Fruit fly (Drosophila melanogaster) whole organism, embryonic: ENCODE data around the gene nmo.

Experiments used
- Adf1 ChIP-seq: fragments of 200-800 bp; sonication (Bioruptor generic); IDR thresholded peaks from 2 replicates; pipeline ENCODE4 v1.3.6; 2022; ENCODE audit warnings: missing biosample characterization, missing genetic modification characterization
- Antp ChIP-seq: fragments of 200-800 bp; sonication (Bioruptor generic); optimal IDR thresholded peaks from 3 replicates; lab custom pipeline; 2016; ENCODE audit warnings: missing biosample characterization, missing genetic modification characterization
- Atf3 ChIP-seq: fragments of 200-800 bp; sonication (Bioruptor generic); optimal IDR thresholded peaks from 3 replicates; lab custom pipeline; 2016; ENCODE audit warnings: missing biosample characterization, missing genetic modification characterization
- C15 ChIP-seq: fragments of 200-800 bp; sonication (Bioruptor generic); IDR thresholded peaks from 3 replicates; pipeline ENCODE4 v1.3.6; 2022; ENCODE audit warnings: missing biosample characterization, missing genetic modification characterization
- CG10543 ChIP-seq: fragments of 200-800 bp; sonication (Bioruptor generic); optimal IDR thresholded peaks from 3 replicates; lab custom pipeline; 2017; ENCODE audit warnings: missing biosample characterization, mild to moderate bottlenecking, missing genetic modification characterization, moderate library complexity
- CG14860 ChIP-seq: fragments of 200-800 bp; sonication (Bioruptor generic); IDR thresholded peaks from 3 replicates; pipeline ENCODE4 v1.3.6; 2022; ENCODE audit warnings: missing biosample characterization, missing genetic modification characterization; ENCODE audit not compliant: partially characterized antibody
- CG18476 ChIP-seq: fragments of 200-800 bp; sonication (Bioruptor generic); optimal IDR thresholded peaks from 2 replicates; lab custom pipeline; 2016; ENCODE audit warnings: missing biosample characterization, mild to moderate bottlenecking, missing genetic modification characterization
- CG3065 ChIP-seq: fragments of 200-800 bp; sonication (Bioruptor generic); optimal IDR thresholded peaks from 2 replicates; lab custom pipeline; 2016; ENCODE audit warnings: missing biosample characterization, missing genetic modification characterization
- CG32532 ChIP-seq: fragments of 200-800 bp; sonication (Bioruptor generic); IDR thresholded peaks from 2 replicates; pipeline ENCODE4 v1.3.6; 2022; ENCODE audit warnings: missing biosample characterization, missing genetic modification characterization
- CG3847 ChIP-seq: fragments of 200-800 bp; sonication (Bioruptor generic); IDR thresholded peaks from 2 replicates; pipeline ENCODE4 v1.3.6; 2022; ENCODE audit warnings: missing biosample characterization, missing genetic modification characterization
- CG4854 ChIP-seq: fragments of 200-800 bp; sonication (Bioruptor generic); optimal IDR thresholded peaks from 2 replicates; lab custom pipeline; 2016; ENCODE audit warnings: missing biosample characterization, missing genetic modification characterization, inconsistent platforms
- CG5180 ChIP-seq: fragments of 200-800 bp; sonication (Bioruptor generic); optimal IDR thresholded peaks from 3 replicates; lab custom pipeline; 2017; ENCODE audit warnings: missing biosample characterization, missing genetic modification characterization, mild to moderate bottlenecking, moderate library complexity, missing genetic modification reagents
- CG6254 ChIP-seq: fragments of 200-800 bp; sonication (Bioruptor generic); optimal IDR thresholded peaks from 3 replicates; lab custom pipeline; 2017; ENCODE audit warnings: mild to moderate bottlenecking, missing biosample characterization, missing genetic modification reagents, missing genetic modification characterization
- CG6272 ChIP-seq: fragments of 200-800 bp; sonication (Bioruptor generic); IDR thresholded peaks from 2 replicates; pipeline ENCODE4 v1.3.6; 2022; ENCODE audit warnings: missing biosample characterization, missing genetic modification characterization
- CG7271 ChIP-seq: fragments of 200-800 bp; sonication (Bioruptor generic); optimal IDR thresholded peaks from 2 replicates; lab custom pipeline; 2018; ENCODE audit warnings: missing biosample characterization, mild to moderate bottlenecking, missing genetic modification characterization, moderate library complexity
- CG7963 ChIP-seq: fragments of 200-800 bp; sonication (Bioruptor generic); IDR thresholded peaks from 3 replicates; pipeline ENCODE4 v1.3.6; 2022; ENCODE audit warnings: missing biosample characterization, missing genetic modification characterization; ENCODE audit not compliant: partially characterized antibody
- CG7987 ChIP-seq: fragments of 200-800 bp; sonication (Bioruptor generic); optimal IDR thresholded peaks from 2 replicates; lab custom pipeline; 2018; ENCODE audit warnings: missing biosample characterization, mild to moderate bottlenecking, missing genetic modification characterization, moderate library complexity
- CG9727 ChIP-seq: fragments of 200-800 bp; sonication (Bioruptor generic); optimal IDR thresholded peaks from 3 replicates; lab custom pipeline; 2017; ENCODE audit warnings: missing biosample characterization, mild to moderate bottlenecking, missing genetic modification characterization
- CHES-1-like ChIP-seq: fragments of 200-800 bp; sonication (Bioruptor generic); optimal IDR thresholded peaks from 2 replicates; lab custom pipeline; 2016; ENCODE audit warnings: missing biosample characterization, missing genetic modification characterization
- CTCF ChIP-seq: fragments of 200-800 bp; sonication (Bioruptor generic); optimal IDR thresholded peaks from 2 replicates; lab custom pipeline; 2017; ENCODE audit warnings: missing biosample characterization, mild to moderate bottlenecking, missing genetic modification characterization, moderate library complexity
- Dfd ChIP-seq, 2 experiments: fragments of >200 bp; optimal IDR thresholded peaks; 2 replicates each; lab custom pipeline; 2017; ENCODE audit warnings: missing biosample characterization in 2 of 2, missing genetic modification characterization in 2 of 2
- ERR ChIP-seq: fragments of 200-800 bp; sonication (Bioruptor generic); optimal IDR thresholded peaks from 2 replicates; lab custom pipeline; 2016; ENCODE audit warnings: missing biosample characterization, missing genetic modification characterization
- Ets65A ChIP-seq: fragments of 200-800 bp; sonication (Bioruptor generic); peaks from one replicate; lab custom pipeline; 2016; ENCODE audit warnings: missing biosample characterization, missing genetic modification characterization
- HHEX ChIP-seq: fragments of 200-800 bp; sonication (Bioruptor generic); optimal IDR thresholded peaks from 3 replicates; lab custom pipeline; 2017; ENCODE audit warnings: missing biosample characterization, mild to moderate bottlenecking, missing genetic modification characterization, missing genetic modification reagents
- Hey ChIP-seq: fragments of 200-800 bp; sonication (Bioruptor generic); optimal IDR thresholded peaks from 3 replicates; lab custom pipeline; 2018; ENCODE audit warnings: missing biosample characterization, mild to moderate bottlenecking, missing genetic modification characterization
- HmgZ ChIP-seq: fragments of 200-800 bp; sonication (Bioruptor generic); optimal IDR thresholded peaks from 2 replicates; lab custom pipeline; 2018; ENCODE audit warnings: missing biosample characterization, mild to moderate bottlenecking, missing genetic modification characterization
- Jarid2 ChIP-seq: fragments of 200-800 bp; sonication (Bioruptor generic); optimal IDR thresholded peaks from 3 replicates; lab custom pipeline; 2017; ENCODE audit warnings: mild to moderate bottlenecking, missing biosample characterization, missing genetic modification reagents, missing genetic modification characterization
- MBD-R2 ChIP-seq: fragments of 200-800 bp; sonication (Bioruptor generic); IDR thresholded peaks from 2 replicates; pipeline ENCODE4 v1.3.6; 2022; ENCODE audit warnings: missing biosample characterization, missing genetic modification characterization
- PHDP ChIP-seq: fragments of 200-800 bp; sonication (Bioruptor generic); optimal IDR thresholded peaks from 3 replicates; lab custom pipeline; 2018; ENCODE audit warnings: missing biosample characterization, mild to moderate bottlenecking, missing genetic modification characterization, moderate library complexity
- Xrp1 ChIP-seq: fragments of 200-800 bp; sonication (Bioruptor generic); IDR thresholded peaks from 2 replicates; pipeline ENCODE4 v1.3.6; 2022; ENCODE audit warnings: missing biosample characterization, missing genetic modification characterization
- abd-A ChIP-seq: fragments of 200-800 bp; sonication (Bioruptor generic); optimal IDR thresholded peaks from 3 replicates; lab custom pipeline; 2019; ENCODE audit warnings: missing biosample characterization, mild to moderate bottlenecking, missing genetic modification characterization, moderate library complexity
- ac ChIP-seq: fragments of 200-800 bp; sonication (Bioruptor generic); optimal IDR thresholded peaks from 3 replicates; lab custom pipeline; 2017; ENCODE audit warnings: missing biosample characterization, mild to moderate bottlenecking, missing genetic modification characterization
- bbx ChIP-seq: fragments of 200-800 bp; sonication (Bioruptor generic); IDR thresholded peaks from 2 replicates; pipeline ENCODE4 v1.3.6; 2022; ENCODE audit warnings: missing biosample characterization, missing genetic modification characterization; ENCODE audit not compliant: partially characterized antibody
- emc ChIP-seq: fragments of 200-800 bp; sonication (Bioruptor generic); optimal IDR thresholded peaks from 2 replicates; lab custom pipeline; 2016; ENCODE audit warnings: missing biosample characterization, missing genetic modification characterization
- fd3F ChIP-seq: fragments of 200-800 bp; sonication (Bioruptor generic); optimal IDR thresholded peaks from 2 replicates; lab custom pipeline; 2018; ENCODE audit warnings: missing biosample characterization, mild to moderate bottlenecking, missing genetic modification characterization, moderate library complexity
- fd64A ChIP-seq: fragments of 200-800 bp; sonication (Bioruptor generic); optimal IDR thresholded peaks from 3 replicates; lab custom pipeline; 2018; ENCODE audit warnings: missing biosample characterization, mild to moderate bottlenecking, missing genetic modification characterization
- gsb ChIP-seq: fragments of 200-800 bp; sonication (Bioruptor generic); IDR thresholded peaks from 2 replicates; pipeline ENCODE4 v1.3.6; 2022; ENCODE audit warnings: missing biosample characterization, missing genetic modification characterization
- ham ChIP-seq: fragments of 200-800 bp; sonication (Bioruptor generic); IDR thresholded peaks from 2 replicates; pipeline ENCODE4 v1.3.6; 2022; ENCODE audit warnings: missing biosample characterization, missing genetic modification characterization
- hbn ChIP-seq: fragments of 200-800 bp; sonication (Bioruptor generic); IDR thresholded peaks from 2 replicates; pipeline ENCODE4 v1.3.6; 2022; ENCODE audit warnings: missing biosample characterization, missing genetic modification characterization; ENCODE audit not compliant: partially characterized antibody
- her ChIP-seq: fragments of 200-800 bp; sonication (Bioruptor generic); optimal IDR thresholded peaks from 2 replicates; lab custom pipeline; 2016; ENCODE audit warnings: missing biosample characterization, missing genetic modification characterization
- jigr1 ChIP-seq: fragments of 200-800 bp; sonication (Bioruptor generic); IDR thresholded peaks from 3 replicates; pipeline ENCODE4 v1.3.6; 2022; ENCODE audit warnings: missing biosample characterization, missing genetic modification characterization
- nmo ChIP-seq: fragments of 200-800 bp; sonication (Bioruptor generic); optimal IDR thresholded peaks from 2 replicates; lab custom pipeline; 2018; ENCODE audit warnings: missing biosample characterization, mild to moderate bottlenecking, missing genetic modification characterization, moderate library complexity
- nom ChIP-seq: fragments of 200-800 bp; sonication (Bioruptor generic); optimal IDR thresholded peaks from 2 replicates; lab custom pipeline; 2017; ENCODE audit warnings: missing biosample characterization, missing genetic modification characterization, mild to moderate bottlenecking, moderate library complexity, missing genetic modification reagents
- ranshi ChIP-seq: fragments of 200-800 bp; sonication (Bioruptor generic); IDR thresholded peaks from 2 replicates; pipeline ENCODE4 v1.3.6; 2022; ENCODE audit warnings: missing biosample characterization, missing genetic modification characterization
- sens ChIP-seq: fragments of 200-800 bp; sonication (Bioruptor generic); peaks from one replicate; lab custom pipeline; 2016; ENCODE audit warnings: missing biosample characterization, missing genetic modification characterization
- sna ChIP-seq: fragments of 200-800 bp; sonication (Bioruptor generic); IDR thresholded peaks from 2 replicates; pipeline ENCODE4 v1.3.6; 2022; ENCODE audit warnings: missing biosample characterization, missing genetic modification characterization; ENCODE audit not compliant: partially characterized antibody
- sr ChIP-seq: fragments of 200-800 bp; sonication (Bioruptor generic); IDR thresholded peaks from 3 replicates; pipeline ENCODE4 v1.3.6; 2022; ENCODE audit warnings: missing biosample characterization, missing genetic modification characterization
- tap ChIP-seq: fragments of 200-800 bp; optimal IDR thresholded peaks from 3 replicates; lab custom pipeline; 2019; ENCODE audit warnings: missing biosample characterization, mild to moderate bottlenecking, missing genetic modification characterization, moderate library complexity
- tna ChIP-seq: fragments of 200-800 bp; sonication (Bioruptor generic); IDR thresholded peaks from 2 replicates; pipeline ENCODE4 v1.3.6; 2022; ENCODE audit warnings: missing biosample characterization, missing genetic modification characterization; ENCODE audit not compliant: partially characterized antibody
- unpg ChIP-seq: fragments of 200-800 bp; sonication (Bioruptor generic); optimal IDR thresholded peaks from 3 replicates; lab custom pipeline; 2018; ENCODE audit warnings: missing biosample characterization, mild to moderate bottlenecking, missing genetic modification characterization, moderate library complexity
- vvl ChIP-seq: fragments of 200-800 bp; sonication (Bioruptor generic); IDR thresholded peaks from 2 replicates; pipeline ENCODE4 v1.3.6; 2022; ENCODE audit warnings: missing biosample characterization, missing genetic modification characterization
- zfh1 ChIP-seq: fragments of 200-800 bp; sonication (Bioruptor generic); IDR thresholded peaks from 3 replicates; pipeline ENCODE4 v1.3.6; 2022; ENCODE audit warnings: missing biosample characterization, missing genetic modification characterization

Gene nmo

DNA sequence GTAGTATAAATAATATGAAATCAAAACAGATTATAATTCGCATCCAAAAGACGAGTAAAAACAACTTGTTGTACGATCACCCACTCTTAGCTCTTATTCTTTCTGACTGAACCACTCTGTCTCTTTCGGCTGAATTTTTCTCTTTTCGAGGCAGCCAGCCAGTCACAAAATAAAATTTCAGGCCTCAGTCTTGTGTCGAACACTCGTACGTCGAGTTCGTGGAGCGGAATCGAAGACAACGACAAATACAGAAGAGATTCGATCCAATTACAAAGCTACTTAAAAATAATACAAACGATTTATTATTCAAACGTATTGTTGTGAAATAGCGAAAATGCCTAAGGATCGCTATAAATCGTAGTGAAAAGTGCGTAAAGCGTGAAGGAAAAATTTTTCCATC, 98.4 kb downstream of the nmo start (continued):
- no peak for TF ChIP-seq CG6272
- no peak for TF ChIP-seq vvl
- no peak for TF ChIP-seq CG14860
- no peak for TF ChIP-seq HmgZ (tag; lab: Kevin White, UChicago)
- TF ChIP-seq MBD-R2: no peak
- no peak for TF ChIP-seq Dfd (GFP tag; optimal IDR thresholded peaks at IDR 0.05; lab: Kevin White, UChicago)
- peak; percentile 27; the same call in 1 of the 3 replicates for TF ChIP-seq sr (GFP tag; lab: Robert Waterston, UW)
- no peak for TF ChIP-seq jigr1 (GFP tag; lab: Robert Waterston, UW)
- TF ChIP-seq Xrp1 (GFP tag; lab: Robert Waterston, UW): no peak
- no peak for TF ChIP-seq Antp (GFP tag; lab: Kevin White, UChicago)
- TF ChIP-seq C15 (GFP tag; lab: Robert Waterston, UW): no peak
- no peak for TF ChIP-seq nmo (GFP tag; lab: Kevin White, UChicago)
- TF ChIP-seq CG3847 (GFP tag; lab: Robert Waterston, UW): no peak
- TF ChIP-seq CG7271: no peak
- no peak for TF ChIP-seq Adf1 (GFP tag; lab: Robert Waterston, UW)
- no peak for TF ChIP-seq Ets65A (GFP tag; lab: Kevin White, UChicago)
- TF ChIP-seq emc (GFP tag; lab: Kevin White, UChicago): no peak
- TF ChIP-seq her: no peak
- TF ChIP-seq tap (tag; lab: Kevin White, UChicago): no peak
- TF ChIP-seq ERR (GFP tag; lab: Kevin White, UChicago): no peak
- TF ChIP-seq abd-A: peak; percentile 13
- no peak for TF ChIP-seq CG18476
- TF ChIP-seq fd3F (GFP tag; lab: Kevin White, UChicago): no peak
- peak; percentile 19 for TF ChIP-seq CG7987 (GFP tag; lab: Kevin White, UChicago)
- TF ChIP-seq CG4854: no peak
- peak; percentile 40; the same call in 1 of the 2 replicates for TF ChIP-seq bbx
- TF ChIP-seq hbn (GFP tag; lab: Robert Waterston, UW): no peak
- TF ChIP-seq Hey: no peak
- TF ChIP-seq ham (GFP tag; lab: Robert Waterston, UW): no peak
- no peak for TF ChIP-seq CHES-1-like (GFP tag; lab: Kevin White, UChicago)
- TF ChIP-seq gsb (GFP tag; lab: Robert Waterston, UW): no peak
- TF ChIP-seq CG6254 (GFP tag; lab: Kevin White, UChicago): no peak
- no peak for TF ChIP-seq ranshi (GFP tag; lab: Robert Waterston, UW)
- no peak for TF ChIP-seq Atf3 (GFP tag; lab: Kevin White, UChicago)
- TF ChIP-seq HHEX: no peak
- TF ChIP-seq CG3065 (GFP tag; lab: Kevin White, UChicago): no peak
- TF ChIP-seq CG10543 (GFP tag; lab: Kevin White, UChicago): no peak
- no peak for TF ChIP-seq ac (GFP tag; lab: Kevin White, UChicago)
- peak; percentile 25; the same call in 1 of the 2 replicates for TF ChIP-seq CG32532
- no peak for TF ChIP-seq tna
- TF ChIP-seq sens: no peak
- TF ChIP-seq sna: no peak
- TF ChIP-seq CG7963 (GFP tag; lab: Robert Waterston, UW): no peak
- TF ChIP-seq nom (GFP tag; lab: Kevin White, UChicago): peak; percentile 66
- no peak for TF ChIP-seq CG9727 (GFP tag; lab: Kevin White, UChicago)
- TF ChIP-seq unpg: no peak
- no peak for TF ChIP-seq fd64A (GFP tag; lab: Kevin White, UChicago)
- TF ChIP-seq CTCF (GFP tag; lab: Kevin White, UChicago): no peak
- TF ChIP-seq PHDP: no peak
- TF ChIP-seq CG5180 (GFP tag; lab: Kevin White, UChicago): no peak
- TF ChIP-seq Jarid2 (GFP tag; lab: Kevin White, UChicago): peak; percentile 95
- 0 out of 3 replicates have a peak, but pooled peaks have one; percentile 12 for TF ChIP-seq zfh1 (GFP tag; lab: Robert Waterston, UW)
